Worm (Caenorhabditis elegans): ENCODE data around the gene R11A8.1.
"Not testable (repeated sequence)": the region's sequence is repeated elsewhere in the genome, so short reads cannot be mapped to it uniquely, and the experiment has no call there.

- not testable (repeated sequence) for TF ChIP-seq dao-5, him-1 (tag; optimal IDR thresholded peaks at IDR 0.05)
Measured at ce11 chrIV:10322650-10323049, 34.3 kb downstream of the R11A8.1 start, which contains the start of gene R09E10.1.

Data from whole organism, L4/young adult.